Fruit fly (Drosophila melanogaster): ENCODE measurements around the gene CG17030.

CG17030 gene

dm6 chr3L:5017521-5017920, 37.0 kb upstream of the CG17030 start (continued):
- no peak for TF ChIP-seq CG12659 (GFP tag; optimal IDR thresholded peaks at IDR 0.05)
- no peak for TF ChIP-seq Rx (GFP tag; IDR thresholded peaks at IDR 0.05)
- no peak for TF ChIP-seq bcd (GFP tag; optimal IDR thresholded peaks at IDR 0.05)
- TF ChIP-seq CG30431 (GFP tag; optimal IDR thresholded peaks at IDR 0.05): no peak
- TF ChIP-seq CG3407 (GFP tag; optimal IDR thresholded peaks at IDR 0.05): no peak
- TF ChIP-seq CG4730 (GFP tag; IDR thresholded peaks at IDR 0.05): no peak
- TF ChIP-seq chif (GFP tag; optimal IDR thresholded peaks at IDR 0.05): peak in 1 of 2 experiments; percentile 38
- TF ChIP-seq CG30403 (GFP tag; optimal IDR thresholded peaks at IDR 0.05): peak; percentile 5
- TF ChIP-seq CG7839 (tag; optimal IDR thresholded peaks at IDR 0.05): peak; percentile 26
- no peak for TF ChIP-seq Spps (tag; optimal IDR thresholded peaks at IDR 0.05)
- TF ChIP-seq Rfx (GFP tag; IDR thresholded peaks at IDR 0.05): no peak
- no peak for TF ChIP-seq toy (GFP tag; IDR thresholded peaks at IDR 0.05)
- no peak for TF ChIP-seq CG9797 (GFP tag; optimal IDR thresholded peaks at IDR 0.05)
- no peak for TF ChIP-seq E2f2 (GFP tag; IDR thresholded peaks at IDR 0.05)
- TF ChIP-seq CG14710 (tag; optimal IDR thresholded peaks at IDR 0.05): peak; percentile 46
- no peak for TF ChIP-seq odd (GFP tag; optimal IDR thresholded peaks at IDR 0.05)
- TF ChIP-seq salm (tag; optimal IDR thresholded peaks at IDR 0.05): no peak
- no peak for TF ChIP-seq sisA (GFP tag; IDR thresholded peaks at IDR 0.05)
- no peak for TF ChIP-seq lab (GFP tag; optimal IDR thresholded peaks at IDR 0.05)
- no peak for TF ChIP-seq ERR (GFP tag; optimal IDR thresholded peaks at IDR 0.05)
- TF ChIP-seq CG3281 (GFP tag; optimal IDR thresholded peaks at IDR 0.05): no peak
- TF ChIP-seq CG8388 (GFP tag; optimal IDR thresholded peaks at IDR 0.05): peak; percentile 36
- TF ChIP-seq HLH54F (GFP tag; optimal IDR thresholded peaks at IDR 0.05): no peak
- no peak for TF ChIP-seq MTF-1 (GFP tag; optimal IDR thresholded peaks at IDR 0.05; ENCODE audit: borderline replicate concordance)
- no peak for TF ChIP-seq CG12299 (tag; optimal IDR thresholded peaks at IDR 0.05)
- no peak for TF ChIP-seq btn (GFP tag; optimal IDR thresholded peaks at IDR 0.05)
- no peak for TF ChIP-seq ro (GFP tag; IDR thresholded peaks at IDR 0.05)
- no peak for TF ChIP-seq CG18011 (GFP tag; optimal IDR thresholded peaks at IDR 0.05)
- no peak for TF ChIP-seq Eip74EF (GFP tag; optimal IDR thresholded peaks at IDR 0.05)
- no peak for TF ChIP-seq CG12219 (GFP tag; optimal IDR thresholded peaks at IDR 0.05)
- TF ChIP-seq dpn (GFP tag; optimal IDR thresholded peaks at IDR 0.05): no peak
- no peak for TF ChIP-seq Six4 (GFP tag; optimal IDR thresholded peaks at IDR 0.05)
- no peak for TF ChIP-seq Dad (GFP tag; optimal IDR thresholded peaks at IDR 0.05)
- no peak for TF ChIP-seq CkIIα-i1 (GFP tag; IDR thresholded peaks at IDR 0.05)
- TF ChIP-seq CG2129 (GFP tag; IDR thresholded peaks at IDR 0.05; ENCODE audit: partially characterized antibody): no peak
- TF ChIP-seq CG17186 (GFP tag; optimal IDR thresholded peaks at IDR 0.05): no peak
- TF ChIP-seq CG9609 (GFP tag; optimal IDR thresholded peaks at IDR 0.05): no peak
- peak; percentile 62 for TF ChIP-seq CG8924 (tag; optimal IDR thresholded peaks at IDR 0.05)
- TF ChIP-seq CG10543 (GFP tag; optimal IDR thresholded peaks at IDR 0.05): no peak
- no peak for TF ChIP-seq HHEX (GFP tag; optimal IDR thresholded peaks at IDR 0.05)
- TF ChIP-seq sim (GFP tag; IDR thresholded peaks at IDR 0.05): no peak
- TF ChIP-seq Oli (tag; optimal IDR thresholded peaks at IDR 0.05): peak; percentile 43
- TF ChIP-seq CG17385 (GFP tag; optimal IDR thresholded peaks at IDR 0.05): no peak
- TF ChIP-seq CG17829 (tag; optimal IDR thresholded peaks at IDR 0.05): peak; percentile 19
- TF ChIP-seq CG12942 (GFP tag; optimal IDR thresholded peaks at IDR 0.05): no peak
- no peak for TF ChIP-seq chn (GFP tag; optimal IDR thresholded peaks at IDR 0.05)
- no peak for TF ChIP-seq ken (GFP tag; IDR thresholded peaks at IDR 0.05)
- no peak for TF ChIP-seq CG31388 (GFP tag; optimal IDR thresholded peaks at IDR 0.05)
- TF ChIP-seq CG17802 (tag; optimal IDR thresholded peaks at IDR 0.05): no peak
- no peak for TF ChIP-seq ems (GFP tag; optimal IDR thresholded peaks at IDR 0.05)
- no peak for TF ChIP-seq insv (GFP tag; optimal IDR thresholded peaks at IDR 0.05)
- TF ChIP-seq tin (GFP tag; optimal IDR thresholded peaks at IDR 0.05): no peak

Data from whole organism, embryonic.